Fruit fly (Drosophila melanogaster) whole organism, wandering third instar larva: ENCODE measurements around the gene CG15337.
A peak's percentile ranks its signal among the peaks of the same experiment; 100 is the strongest.

Experiments used
- Hr83 ChIP-seq: fragments of 200-300 bp; sonication (Bioruptor generic); optimal IDR thresholded peaks from 2 replicates; lab custom pipeline; 2016; ENCODE audit warnings: missing biosample characterization, mild to moderate bottlenecking, missing genetic modification characterization, moderate library complexity; ENCODE audit not compliant: poor library complexity, severe bottlenecking
- Sp1 ChIP-seq: fragments of 200-800 bp; sonication (Bioruptor generic); optimal IDR thresholded peaks from 3 replicates; lab custom pipeline; 2019; ENCODE audit warnings: missing biosample characterization, mild to moderate bottlenecking, missing genetic modification characterization, moderate library complexity
- ey ChIP-seq: fragments of 200-800 bp; sonication (Bioruptor generic); optimal IDR thresholded peaks from 2 replicates; lab custom pipeline; 2016; ENCODE audit warnings: missing biosample characterization, missing genetic modification characterization
- fru ChIP-seq: fragments of 200-800 bp; sonication (Bioruptor generic); optimal IDR thresholded peaks from 3 replicates; lab custom pipeline; 2016; ENCODE audit warnings: missing biosample characterization, mild to moderate bottlenecking, missing genetic modification characterization
- h ChIP-seq: fragments of 200-800 bp; sonication (Bioruptor generic); optimal IDR thresholded peaks from 3 replicates; lab custom pipeline; 2016; ENCODE audit warnings: missing biosample characterization, mild to moderate bottlenecking, missing genetic modification characterization
- jim ChIP-seq: fragments of 175-275, 200-325 bp; sonication (Bioruptor generic); optimal IDR thresholded peaks from 2 replicates; lab custom pipeline; 2016; ENCODE audit warnings: missing biosample characterization, mild to moderate bottlenecking, missing genetic modification characterization
- lola ChIP-seq: fragments of >200 bp; optimal IDR thresholded peaks from 2 replicates; lab custom pipeline; 2017; ENCODE audit warnings: missing biosample characterization, missing genetic modification characterization
- pan ChIP-seq: fragments of >200 bp; optimal IDR thresholded peaks from 2 replicates; lab custom pipeline; 2017
- rgr ChIP-seq: fragments of 200-800 bp; sonication (Bioruptor generic); optimal IDR thresholded peaks from 3 replicates; lab custom pipeline; 2016; ENCODE audit warnings: missing biosample characterization, mild to moderate bottlenecking, missing genetic modification characterization
- sv ChIP-seq: fragments of 200-800 bp; sonication (Bioruptor generic); optimal IDR thresholded peaks from 3 replicates; lab custom pipeline; 2016; ENCODE audit warnings: missing biosample characterization, missing genetic modification characterization

DNA sequence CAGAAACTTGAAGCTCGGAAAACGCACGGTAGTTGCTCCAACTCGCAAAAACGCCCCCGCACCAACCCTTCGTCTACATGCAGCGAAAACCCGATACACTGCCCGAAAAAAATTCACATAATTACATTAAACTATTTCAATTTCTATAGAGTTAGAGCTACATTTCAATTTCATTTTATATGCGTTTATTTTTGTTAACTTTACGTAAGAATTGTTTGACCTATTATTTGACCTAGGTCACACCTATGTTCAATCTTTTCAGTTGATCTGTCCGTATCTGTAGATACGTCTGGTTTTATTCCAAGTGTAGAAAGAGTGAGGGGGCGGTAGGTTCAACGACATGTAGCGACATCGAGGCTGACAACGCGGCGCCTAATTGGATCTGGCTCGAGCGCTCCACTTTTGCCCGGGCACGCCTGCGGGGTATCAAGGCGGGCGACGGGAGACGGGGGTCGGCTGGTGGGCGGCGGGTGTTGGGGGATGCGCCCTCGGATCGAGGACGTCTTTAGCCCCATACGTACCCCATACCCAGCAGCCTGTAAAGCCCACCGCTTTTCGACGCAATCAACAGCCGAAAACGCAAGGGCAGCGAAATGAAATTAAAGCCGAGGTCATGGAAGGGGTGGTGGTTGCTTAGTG, 43.0 kb downstream of the CG15337 start:
- TF ChIP-seq h (no peak), ey (GFP tag; lab: Kevin White, UChicago) (no peak), jim (no peak), Hr83 (no peak), fru (GFP tag; lab: Kevin White, UChicago) (peak; percentile 8), lola (GFP tag; lab: Kevin White, UChicago) (no peak), rgr (GFP tag; lab: Kevin White, UChicago) (no peak), pan (lab: Kevin White, UChicago) (no peak), Sp1 (GFP tag; lab: Kevin White, UChicago) (no peak), sv (no peak)
